Worm (Caenorhabditis elegans) whole organism, L1 larva: ENCODE data around the gene K09C6.8.

Experiments used
- egl-13 ChIP-seq: sonication (generic microtip); optimal IDR thresholded peaks from 2 replicates; lab custom pipeline; 2016; ENCODE audit warnings: missing genotype, missing genetic modification reagents, missing genetic modification characterization, missing compliant biosample characterization
- irx-1 ChIP-seq: sonication (generic microtip); optimal IDR thresholded peaks from 2 replicates; lab custom pipeline; 2016; ENCODE audit warnings: missing genetic modification characterization, missing compliant biosample characterization
- lin-39 ChIP-seq: fragments of 150-350 bp; optimal IDR thresholded peaks from 2 replicates; lab custom pipeline; 2014; ENCODE audit warnings: missing biosample characterization, missing genetic modification reagents, missing genetic modification characterization
- mab-9 ChIP-seq: fragments of 200-800 bp; sonication (Bioruptor generic); IDR thresholded peaks from 2 replicates; pipeline ENCODE4 v1.3.6; 2022; ENCODE audit warnings: missing genetic modification reagents, missing genetic modification characterization, missing compliant biosample characterization
- nhr-237 ChIP-seq: fragments of 150-350 bp; optimal IDR thresholded peaks from 2 replicates; lab custom pipeline; 2014; ENCODE audit warnings: missing biosample characterization, missing genetic modification characterization
- sptf-1 ChIP-seq: fragments of 150-350 bp; optimal IDR thresholded peaks from 2 replicates; lab custom pipeline; 2014; ENCODE audit warnings: missing biosample characterization, missing genetic modification characterization
- unc-130 ChIP-seq: fragments of 150-350 bp; optimal IDR thresholded peaks from 2 replicates; lab custom pipeline; 2017; ENCODE audit warnings: missing biosample characterization, missing genetic modification characterization, inconsistent platforms
- unc-62 ChIP-seq: fragments of 150-350 bp; optimal IDR thresholded peaks from 2 replicates; lab custom pipeline; 2014; ENCODE audit warnings: missing biosample characterization, missing genetic modification reagents, missing genetic modification characterization
- zag-1 ChIP-seq: fragments of 150-350 bp; optimal IDR thresholded peaks from 2 replicates; lab custom pipeline; 2014; ENCODE audit warnings: missing biosample characterization, missing genetic modification characterization

DNA sequence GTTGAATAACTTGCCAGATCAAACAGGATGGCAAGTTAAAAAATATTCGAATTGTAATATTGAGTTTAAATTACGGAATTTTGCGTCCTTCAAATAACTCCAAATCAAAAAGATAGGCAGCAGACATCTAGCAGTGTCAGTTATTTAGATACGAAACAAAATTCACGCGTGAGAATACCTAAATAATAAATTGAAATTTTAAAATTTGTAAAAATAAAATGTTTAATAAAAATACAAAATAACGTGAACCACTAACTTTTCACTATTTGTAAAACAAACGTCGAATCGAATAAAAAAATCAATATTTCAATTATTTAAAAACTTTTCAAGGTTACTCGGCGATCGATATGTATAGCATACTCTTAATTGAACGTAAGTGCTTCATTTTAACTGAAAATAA is 32.9 kb upstream of the K09C6.8 start, which contains the start of gene T02B11.9:
- TF ChIP-seq unc-62 (GFP tag; lab: Kevin White, UChicago) (no peak), mab-9 (GFP tag; lab: Robert Waterston, UW) (no peak), lin-39 (tag; lab: Kevin White, UChicago) (no peak), irx-1 (tag; lab: Kevin White, UChicago) (no peak), unc-130 (tag; lab: Kevin White, UChicago) (no peak), sptf-1 (tag; lab: Kevin White, UChicago) (no peak), zag-1 (tag; lab: Kevin White, UChicago) (no peak), egl-13 (tag; lab: Kevin White, UChicago) (no peak), nhr-237 (tag; lab: Kevin White, UChicago) (no peak)
